Worm (Caenorhabditis elegans) whole organism, mixed stage, embryonic: Measurements from ENCODE around the gene str-144.

ENCODE experiments used
- M03D4.4 ChIP-seq: sonication (generic microtip); optimal IDR thresholded peaks from 2 replicates; lab custom pipeline; 2017; ENCODE audit warnings: mild to moderate bottlenecking, missing genetic modification characterization, missing compliant biosample characterization
- bed-3 ChIP-seq: fragments of 200-800 bp; sonication (Bioruptor generic); optimal IDR thresholded peaks from 3 replicates; lab custom pipeline; 2018; ENCODE audit warnings: mild to moderate bottlenecking, missing genetic modification characterization, moderate library complexity, missing compliant biosample characterization
- blmp-1 ChIP-seq: fragments of 150-350 bp; optimal IDR thresholded peaks from 2 replicates; lab custom pipeline; 2014; ENCODE audit warnings: missing biosample characterization, missing genetic modification characterization
- ceh-39 ChIP-seq: fragments of 150-350 bp; optimal IDR thresholded peaks from 2 replicates; lab custom pipeline; 2014; ENCODE audit warnings: missing biosample characterization, missing genetic modification characterization
- ceh-83 ChIP-seq: fragments of 200-800 bp; sonication (Bioruptor generic); optimal IDR thresholded peaks from 2 replicates; lab custom pipeline; 2018; ENCODE audit warnings: mild to moderate bottlenecking, missing genetic modification characterization, missing compliant biosample characterization
- ces-1 ChIP-seq: fragments of 150-350 bp; optimal IDR thresholded peaks from 2 replicates; lab custom pipeline; 2014; ENCODE audit warnings: missing biosample characterization, missing genetic modification reagents, missing genetic modification characterization
- cnd-1 ChIP-seq: fragments of 200-800 bp; sonication (Bioruptor generic); optimal IDR thresholded peaks from 2 replicates; lab custom pipeline; 2018; ENCODE audit warnings: mild to moderate bottlenecking, missing genetic modification characterization, missing compliant biosample characterization
- elt-3 ChIP-seq: fragments of 150-350 bp; optimal IDR thresholded peaks from 2 replicates; lab custom pipeline; 2014; ENCODE audit warnings: missing biosample characterization, missing genetic modification characterization
- flh-1 ChIP-seq: fragments of 200-800 bp; sonication (Bioruptor generic); optimal IDR thresholded peaks from 2 replicates; lab custom pipeline; 2018; ENCODE audit warnings: mild to moderate bottlenecking, missing genetic modification characterization, moderate library complexity, missing compliant biosample characterization
- ham-2 ChIP-seq: fragments of 200-800 bp; sonication (Bioruptor generic); optimal IDR thresholded peaks from 2 replicates; lab custom pipeline; 2018; ENCODE audit warnings: mild to moderate bottlenecking, missing genetic modification characterization, missing compliant biosample characterization
- hlh-1 ChIP-seq: fragments of 150-350 bp; optimal IDR thresholded peaks from 2 replicates; lab custom pipeline; 2014; ENCODE audit warnings: missing biosample characterization, missing genetic modification reagents, missing genetic modification characterization
- lin-13 ChIP-seq: fragments of 150-350 bp; optimal IDR thresholded peaks from 2 replicates; lab custom pipeline; 2014; ENCODE audit warnings: missing biosample characterization, missing genetic modification characterization
- lsy-2 ChIP-seq: fragments of 150-350 bp; optimal IDR thresholded peaks from 2 replicates; lab custom pipeline; 2014; ENCODE audit warnings: missing biosample characterization, missing genetic modification characterization
- mep-1 ChIP-seq: fragments of 150-350 bp; optimal IDR thresholded peaks from 2 replicates; lab custom pipeline; 2017; ENCODE audit warnings: missing biosample characterization, missing genetic modification reagents, missing genetic modification characterization, inconsistent platforms
- mls-2 ChIP-seq: sonication (generic microtip); optimal IDR thresholded peaks from 2 replicates; lab custom pipeline; 2016; ENCODE audit warnings: mild to moderate bottlenecking, missing genetic modification characterization, moderate library complexity, missing compliant biosample characterization
- nhr-12 ChIP-seq: fragments of 150-350 bp; optimal IDR thresholded peaks from 2 replicates; lab custom pipeline; 2014; ENCODE audit warnings: missing biosample characterization, missing genetic modification characterization
- nhr-2 ChIP-seq: fragments of 150-350 bp; optimal IDR thresholded peaks from 2 replicates; lab custom pipeline; 2014; ENCODE audit warnings: missing biosample characterization, missing genetic modification characterization
- nhr-28 ChIP-seq: fragments of 150-350 bp; optimal IDR thresholded peaks from 2 replicates; lab custom pipeline; 2014; ENCODE audit warnings: missing biosample characterization, missing genetic modification characterization
- nhr-76 ChIP-seq: sonication (generic microtip); optimal IDR thresholded peaks from 2 replicates; lab custom pipeline; 2017; ENCODE audit warnings: missing biosample characterization, missing genetic modification characterization
- pha-4 ChIP-seq: fragments of 150-350 bp; optimal IDR thresholded peaks from 2 replicates; lab custom pipeline; 2018; ENCODE audit warnings: missing biosample characterization, missing genetic modification reagents, missing genetic modification characterization
- sem-2 ChIP-seq: fragments of 200-800 bp; sonication (Bioruptor generic); optimal IDR thresholded peaks from 2 replicates; lab custom pipeline; 2018; ENCODE audit warnings: mild to moderate bottlenecking, missing genetic modification characterization, missing compliant biosample characterization
- snpc-4 ChIP-seq: fragments of 150-350 bp; optimal IDR thresholded peaks from 2 replicates; lab custom pipeline; 2014; ENCODE audit warnings: missing biosample characterization, missing genetic modification characterization
- sptf-1 ChIP-seq: sonication (generic microtip); optimal IDR thresholded peaks from 2 replicates; lab custom pipeline; 2017; ENCODE audit warnings: mild to moderate bottlenecking, missing genetic modification characterization, moderate library complexity, missing compliant biosample characterization
- tbx-8 ChIP-seq: fragments of 200-800 bp; sonication (Bioruptor generic); optimal IDR thresholded peaks from 2 replicates; lab custom pipeline; 2018; ENCODE audit warnings: mild to moderate bottlenecking, missing genetic modification characterization, moderate library complexity, missing compliant biosample characterization
- unc-120 ChIP-seq: sonication (generic microtip); optimal IDR thresholded peaks from 2 replicates; lab custom pipeline; 2017; ENCODE audit warnings: missing genetic modification characterization, missing compliant biosample characterization; ENCODE audit not compliant: poor library complexity, severe bottlenecking
- unc-39 ChIP-seq: fragments of 150-350 bp; optimal IDR thresholded peaks from 2 replicates; lab custom pipeline; 2014; ENCODE audit warnings: missing biosample characterization, missing genetic modification characterization
- unc-62 ChIP-seq: fragments of 150-350 bp; optimal IDR thresholded peaks from 2 replicates; lab custom pipeline; 2014; ENCODE audit warnings: missing biosample characterization, missing genetic modification reagents, missing genetic modification characterization
- ztf-11 ChIP-seq: fragments of 150-350 bp; optimal IDR thresholded peaks from 2 replicates; lab custom pipeline; 2014; ENCODE audit warnings: missing biosample characterization, missing genetic modification characterization

Gene str-144

ce11 chrV:8055170-8055569 lies 16.8 kb downstream of the str-144 start:
- TF ChIP-seq mls-2 (tag; lab: Kevin White, UChicago) (no peak), hlh-1 (tag; lab: Kevin White, UChicago) (no peak), lin-13 (tag; lab: Kevin White, UChicago) (no peak), mep-1 (no peak), blmp-1 (tag; lab: Kevin White, UChicago) (no peak), tbx-8 (GFP tag; lab: Kevin White, UChicago) (no peak), flh-1 (no peak), nhr-2 (tag; lab: Kevin White, UChicago) (no peak), M03D4.4 (tag; lab: Kevin White, UChicago) (no peak), sptf-1 (tag; lab: Kevin White, UChicago) (no peak), ceh-39 (no peak), pha-4 (no peak), elt-3 (tag; lab: Kevin White, UChicago) (no peak), bed-3 (GFP tag; lab: Kevin White, UChicago) (no peak), sem-2 (no peak), snpc-4 (no peak), nhr-28 (tag; lab: Kevin White, UChicago) (no peak), nhr-12 (tag; lab: Kevin White, UChicago) (no peak), ham-2 (GFP tag; lab: Kevin White, UChicago) (no peak)

- no peak for TF ChIP-seq cnd-1 (tag; lab: Kevin White, UChicago)
- TF ChIP-seq elt-3 (tag; lab: Kevin White, UChicago) = no peak
- no peak for TF ChIP-seq lin-13 (tag; lab: Kevin White, UChicago)
- TF ChIP-seq M03D4.4 (tag; lab: Kevin White, UChicago) = no peak
- no peak for TF ChIP-seq unc-39 (tag; lab: Kevin White, UChicago)
- TF ChIP-seq nhr-2 (tag; lab: Kevin White, UChicago) = no peak
- no peak for TF ChIP-seq snpc-4
- TF ChIP-seq bed-3 (GFP tag; lab: Kevin White, UChicago) = no peak
- no peak for TF ChIP-seq mls-2 (tag; lab: Kevin White, UChicago)
- no peak for TF ChIP-seq ztf-11 (tag; lab: Kevin White, UChicago)
- no peak for TF ChIP-seq ceh-39
- TF ChIP-seq flh-1 = no peak
These were observed 17.8 kb downstream of the str-144 start, which contains the start of gene ZC513.2 for ce11 chrV:8054130-8054529. TSS of gene ZC513.2 (plus strand) at chrV:8054430.

- no peak for TF ChIP-seq tbx-8 (GFP tag; lab: Kevin White, UChicago)
- no peak for TF ChIP-seq hlh-1 (tag; lab: Kevin White, UChicago)
- TF ChIP-seq nhr-76 (tag; lab: Kevin White, UChicago) = no peak
- no peak for TF ChIP-seq unc-120 (tag; lab: Kevin White, UChicago)
- no peak for TF ChIP-seq bed-3 (GFP tag; lab: Kevin White, UChicago)
- TF ChIP-seq cnd-1 (tag; lab: Kevin White, UChicago) = no peak
- no peak for TF ChIP-seq blmp-1 (tag; lab: Kevin White, UChicago)
- no peak for TF ChIP-seq lin-13 (tag; lab: Kevin White, UChicago)
- no peak for TF ChIP-seq lsy-2 (tag; lab: Kevin White, UChicago)
- TF ChIP-seq ztf-11 (tag; lab: Kevin White, UChicago) = no peak
- no peak for TF ChIP-seq unc-62 (GFP tag; lab: Kevin White, UChicago)
- no peak for TF ChIP-seq snpc-4
- TF ChIP-seq M03D4.4 (tag; lab: Kevin White, UChicago) = no peak
- TF ChIP-seq pha-4 = no peak
- no peak for TF ChIP-seq nhr-28 (tag; lab: Kevin White, UChicago)
- TF ChIP-seq flh-1 = no peak
These were observed 20.1 kb downstream of the str-144 start, which contains the start of gene sth-1 for ce11 chrV:8051851-8052250. TSS of gene sth-1 (plus strand) at chrV:8052151.

- TF ChIP-seq lsy-2 (tag; lab: Kevin White, UChicago) = no peak
- TF ChIP-seq ham-2 (GFP tag; lab: Kevin White, UChicago) = no peak
- TF ChIP-seq nhr-2 (tag; lab: Kevin White, UChicago) = no peak
- TF ChIP-seq cnd-1 (tag; lab: Kevin White, UChicago) = no peak
- TF ChIP-seq elt-3 (tag; lab: Kevin White, UChicago) = no peak
- no peak for TF ChIP-seq flh-1
- TF ChIP-seq ces-1 (GFP tag; lab: Kevin White, UChicago) = no peak
- no peak for TF ChIP-seq pha-4
- TF ChIP-seq nhr-76 (tag; lab: Kevin White, UChicago) = no peak
- TF ChIP-seq ceh-83 (GFP tag; lab: Kevin White, UChicago) = no peak
- TF ChIP-seq bed-3 (GFP tag; lab: Kevin White, UChicago) = no peak
- TF ChIP-seq sptf-1 (tag; lab: Kevin White, UChicago) = no peak
- TF ChIP-seq blmp-1 (tag; lab: Kevin White, UChicago) = no peak
- TF ChIP-seq sem-2 = no peak
- no peak for TF ChIP-seq snpc-4
- no peak for TF ChIP-seq nhr-28 (tag; lab: Kevin White, UChicago)
These were observed 21.1 kb downstream of the str-144 start, which contains the start of gene col-43 for ce11 chrV:8050811-8051210. TSS of gene col-43 (minus strand) at chrV:8050911.
